Fruit fly (Drosophila melanogaster) whole organism, embryonic: ENCODE results near the gene UQCR-Q.

Source experiments
- Aef1 ChIP-seq: fragments of 200-800 bp; sonication (Bioruptor generic); IDR thresholded peaks from 3 replicates; pipeline ENCODE4 v1.3.6; 2022; ENCODE audit warnings: missing biosample characterization, missing genetic modification characterization
- CG14710 ChIP-seq: fragments of 200-800 bp; sonication (Bioruptor generic); optimal IDR thresholded peaks from 3 replicates; lab custom pipeline; 2019; ENCODE audit warnings: missing biosample characterization, mild to moderate bottlenecking, missing genetic modification characterization, moderate library complexity
- CG2678 ChIP-seq: fragments of 200-800 bp; sonication (Bioruptor generic); optimal IDR thresholded peaks from 3 replicates; lab custom pipeline; 2019; ENCODE audit warnings: missing biosample characterization, mild to moderate bottlenecking, missing genetic modification characterization, moderate library complexity
- CG2889 ChIP-seq: fragments of 200-800 bp; sonication (Bioruptor generic); IDR thresholded peaks from 3 replicates; pipeline ENCODE4 v1.3.6; 2022; ENCODE audit warnings: missing biosample characterization, missing genetic modification characterization
- CG31388 ChIP-seq: fragments of 200-800 bp; sonication (Bioruptor generic); optimal IDR thresholded peaks from 2 replicates; lab custom pipeline; 2016; ENCODE audit warnings: missing biosample characterization, missing genetic modification characterization
- CG5245 ChIP-seq: fragments of 200-800 bp; sonication (Bioruptor generic); optimal IDR thresholded peaks from 3 replicates; lab custom pipeline; 2016; ENCODE audit warnings: missing biosample characterization, missing genetic modification characterization
- CG8388 ChIP-seq: fragments of 200-800 bp; sonication (Bioruptor generic); optimal IDR thresholded peaks from 2 replicates; lab custom pipeline; 2019; ENCODE audit warnings: missing biosample characterization, mild to moderate bottlenecking, missing genetic modification characterization, moderate library complexity
- Dll ChIP-seq: fragments of 200-800 bp; sonication (Bioruptor generic); IDR thresholded peaks from 4 replicates; pipeline ENCODE4 v1.3.6; 2022; ENCODE audit warnings: missing biosample characterization, missing genetic modification characterization; ENCODE audit not compliant: partially characterized antibody
- Doc2 ChIP-seq: fragments of 200-800 bp; sonication (Bioruptor generic); IDR thresholded peaks from 2 replicates; pipeline ENCODE4 v1.3.6; 2022; ENCODE audit warnings: missing biosample characterization, missing genetic modification characterization
- Rx ChIP-seq: fragments of 200-800 bp; sonication (Bioruptor generic); IDR thresholded peaks from 2 replicates; pipeline ENCODE4 v1.3.6; 2022; ENCODE audit warnings: missing biosample characterization, missing genetic modification characterization
- Side ChIP-seq: fragments of 200-800 bp; sonication (Bioruptor generic); optimal IDR thresholded peaks from 2 replicates; lab custom pipeline; 2016; ENCODE audit warnings: missing biosample characterization, missing genetic modification characterization
- ash1 ChIP-seq: fragments of 200-800 bp; sonication (Bioruptor generic); optimal IDR thresholded peaks from 2 replicates; lab custom pipeline; 2018; ENCODE audit warnings: missing biosample characterization, mild to moderate bottlenecking, missing genetic modification characterization
- ind ChIP-seq: fragments of 200-800 bp; sonication (Bioruptor generic); optimal IDR thresholded peaks from 3 replicates; lab custom pipeline; 2016; ENCODE audit warnings: missing biosample characterization, missing genetic modification characterization

dm6 chr3L:17465804-17466203 lies 8.8 kb upstream of the UQCR-Q start, which contains the start of gene QIL1:
- TF ChIP-seq ind (GFP tag; lab: Kevin White, UChicago): no peak
- no peak for TF ChIP-seq CG5245 (GFP tag; lab: Kevin White, UChicago)
- no peak for TF ChIP-seq Doc2 (GFP tag; lab: Robert Waterston, UW)
- no peak for TF ChIP-seq CG2678 (tag; lab: Kevin White, UChicago)
- no peak for TF ChIP-seq ash1 (GFP tag; lab: Kevin White, UChicago)
- TF ChIP-seq Rx (GFP tag; lab: Robert Waterston, UW): no peak
- no peak for TF ChIP-seq Aef1 (GFP tag; lab: Robert Waterston, UW)
- no peak for TF ChIP-seq CG31388 (GFP tag; lab: Kevin White, UChicago)
- no peak for TF ChIP-seq CG2889 (GFP tag; lab: Robert Waterston, UW)
- TF ChIP-seq CG14710: peak; percentile 69
- no peak for TF ChIP-seq Dll (GFP tag; lab: Robert Waterston, UW)
- no peak for TF ChIP-seq CG8388 (GFP tag; lab: Kevin White, UChicago)
- no peak for TF ChIP-seq Side (GFP tag; lab: Kevin White, UChicago)
